Worm (Caenorhabditis elegans) whole organism, L1 larva: ENCODE data around the gene T08G3.13.

Experiments used
- ceh-8 ChIP-seq: fragments of 200-800 bp; sonication (Bioruptor generic); optimal IDR thresholded peaks from 2 replicates; lab custom pipeline; 2018; ENCODE audit warnings: mild to moderate bottlenecking, missing genetic modification characterization, moderate library complexity, missing compliant biosample characterization
- egl-27 ChIP-seq, 2 experiments: fragments of 150-350 bp in 1 of 2; sonication (generic microtip); optimal IDR thresholded peaks; 3 replicates each; lab custom pipeline; 2017 to 2018; ENCODE audit warnings: missing biosample characterization in 2 of 2, missing genetic modification characterization in 2 of 2, missing genetic modification reagents in 2 of 2
- elt-2 ChIP-seq: sonication (generic microtip); optimal IDR thresholded peaks from 2 replicates; lab custom pipeline; 2016; ENCODE audit warnings: missing genetic modification characterization, mild to moderate bottlenecking, inconsistent platforms, missing compliant biosample characterization, missing genetic modification reagents
- fos-1 ChIP-seq: fragments of 150-350 bp; optimal IDR thresholded peaks from 2 replicates; lab custom pipeline; 2014; ENCODE audit warnings: missing biosample characterization, missing genetic modification characterization
- lin-15B ChIP-seq: fragments of 150-350 bp; sonication (generic microtip); optimal IDR thresholded peaks from 3 replicates; lab custom pipeline; 2014; ENCODE audit warnings: missing biosample characterization, missing genetic modification characterization
- lin-39 ChIP-seq: fragments of 150-350 bp; optimal IDR thresholded peaks from 2 replicates; lab custom pipeline; 2014; ENCODE audit warnings: missing biosample characterization, missing genetic modification reagents, missing genetic modification characterization
- nhr-11 ChIP-seq: fragments of 150-350 bp; optimal IDR thresholded peaks from 2 replicates; lab custom pipeline; 2014; ENCODE audit warnings: missing biosample characterization, missing genetic modification characterization
- nhr-28 ChIP-seq: fragments of 150-350 bp; optimal IDR thresholded peaks from 2 replicates; lab custom pipeline; 2014; ENCODE audit warnings: missing biosample characterization, missing genetic modification characterization
- nhr-76 ChIP-seq: sonication (generic microtip); optimal IDR thresholded peaks from 2 replicates; lab custom pipeline; 2017; ENCODE audit warnings: missing biosample characterization, missing genetic modification characterization
- pqm-1 ChIP-seq: sonication (generic microtip); optimal IDR thresholded peaks from 3 replicates; lab custom pipeline; 2017; ENCODE audit warnings: missing biosample characterization, missing genetic modification characterization
- snpc-4 ChIP-seq: fragments of 150-350 bp; optimal IDR thresholded peaks from 2 replicates; lab custom pipeline; 2014; ENCODE audit warnings: missing biosample characterization, missing genetic modification characterization
- sox-4 ChIP-seq: sonication (generic microtip); optimal IDR thresholded peaks from 2 replicates; lab custom pipeline; 2016; ENCODE audit warnings: missing genetic modification characterization, missing compliant biosample characterization
- sup-37 ChIP-seq: fragments of 200-800 bp; sonication (Bioruptor generic); optimal IDR thresholded peaks from 2 replicates; lab custom pipeline; 2018; ENCODE audit warnings: mild to moderate bottlenecking, missing genetic modification characterization, missing compliant biosample characterization
- unc-62 ChIP-seq: fragments of 150-350 bp; optimal IDR thresholded peaks from 2 replicates; lab custom pipeline; 2014; ENCODE audit warnings: missing biosample characterization, missing genetic modification reagents, missing genetic modification characterization

DNA sequence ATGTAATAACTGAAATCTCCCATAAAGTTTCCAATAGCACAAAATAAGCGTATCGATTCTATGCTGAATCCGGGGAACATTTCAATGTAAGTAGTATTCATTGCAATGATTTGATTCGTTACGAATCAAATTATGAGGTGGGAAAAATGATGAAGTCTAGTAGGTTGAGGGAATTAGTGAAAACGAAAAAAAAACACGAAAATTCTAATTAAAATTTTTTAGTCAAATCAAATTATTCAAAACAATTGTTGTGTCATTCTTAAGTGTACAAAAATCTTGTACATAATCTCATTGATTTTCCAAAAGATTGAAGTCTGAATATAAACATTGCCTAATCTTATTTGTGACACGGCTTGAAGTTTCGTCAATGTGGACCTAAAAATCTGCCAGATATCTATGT lies 23.4 kb upstream of the T08G3.13 start, which contains the start of gene srw-29:
- TF ChIP-seq nhr-28 (tag; lab: Kevin White, UChicago) (no peak), sox-4 (no peak), nhr-11 (tag; lab: Kevin White, UChicago) (no peak), nhr-76 (tag; lab: Kevin White, UChicago) (no peak), snpc-4 (no peak), elt-2 (no peak), lin-39 (no peak), pqm-1 (tag; lab: Kevin White, UChicago) (no peak), lin-15B (tag; lab: Kevin White, UChicago) (no peak), ceh-8 (no peak), unc-62 (no peak), fos-1 (no peak), sup-37 (GFP tag; lab: Kevin White, UChicago) (no peak), egl-27 (tag; optimal IDR thresholded peaks at IDR 0.05; lab: Kevin White, UChicago) (no peak)
